Fruit fly (Drosophila melanogaster) whole organism, embryonic: ENCODE data around the gene CG9503.

Experiments used
- B-H2 ChIP-seq: fragments of 200-800 bp; sonication (Bioruptor generic); optimal IDR thresholded peaks from 2 replicates; lab custom pipeline; 2018; ENCODE audit warnings: missing biosample characterization, mild to moderate bottlenecking, missing genetic modification characterization
- CG12236 ChIP-seq: fragments of 200-800 bp; sonication (Bioruptor generic); optimal IDR thresholded peaks from 2 replicates; lab custom pipeline; 2016; ENCODE audit warnings: missing biosample characterization, missing genetic modification characterization
- CG12391 ChIP-seq: fragments of 200-800 bp; sonication (Bioruptor generic); optimal IDR thresholded peaks from 3 replicates; lab custom pipeline; 2018; ENCODE audit warnings: missing biosample characterization, mild to moderate bottlenecking, missing genetic modification characterization, moderate library complexity
- CG17568 ChIP-seq: fragments of 200-800 bp; sonication (Bioruptor generic); optimal IDR thresholded peaks from 2 replicates; lab custom pipeline; 2018; ENCODE audit warnings: missing biosample characterization, mild to moderate bottlenecking, missing genetic modification characterization, moderate library complexity
- CG6854 ChIP-seq: fragments of 200-800 bp; sonication (Bioruptor generic); optimal IDR thresholded peaks from 3 replicates; lab custom pipeline; 2017; ENCODE audit warnings: missing biosample characterization, mild to moderate bottlenecking, missing genetic modification characterization
- Hr51 ChIP-seq, 2 experiments: fragments of 200-800 bp; sonication (Bioruptor generic); optimal IDR thresholded peaks; 2 replicates in 1 of 2; 3 replicates in 1 of 2; lab custom pipeline; 2016 to 2018; ENCODE audit warnings: missing biosample characterization in 2 of 2, missing genetic modification characterization in 2 of 2, mild to moderate bottlenecking in 1 of 2, moderate library complexity in 1 of 2
- Sin3A ChIP-seq: fragments of >200 bp; optimal IDR thresholded peaks from 2 replicates; lab custom pipeline; 2018
- YL-1 ChIP-seq: fragments of 200-800 bp; sonication (Bioruptor generic); optimal IDR thresholded peaks from 3 replicates; lab custom pipeline; 2017; ENCODE audit warnings: missing biosample characterization, mild to moderate bottlenecking, missing genetic modification characterization
- lov ChIP-seq, 2 experiments: fragments of 200-800 bp in 1 of 2; fragments of >200 bp in 1 of 2; sonication (Bioruptor generic) in 1 of 2; IDR thresholded peaks in 1 of 2; optimal IDR thresholded peaks in 1 of 2; 2 replicates in 1 of 2; 3 replicates in 1 of 2; pipeline versions ENCODE4 v1.3.6 to Lab custom; 2017 to 2022; ENCODE audit warnings: missing biosample characterization in 1 of 2, missing genetic modification characterization in 1 of 2
- rib ChIP-seq: fragments of 200-800 bp; sonication (Bioruptor generic); IDR thresholded peaks from 2 replicates; pipeline ENCODE4 v1.3.6; 2022; ENCODE audit warnings: missing biosample characterization, missing genetic modification characterization
- sim ChIP-seq: fragments of 200-800 bp; sonication (Bioruptor generic); IDR thresholded peaks from 2 replicates; pipeline ENCODE4 v1.3.6; 2022; ENCODE audit warnings: missing biosample characterization, missing genetic modification characterization

DNA sequence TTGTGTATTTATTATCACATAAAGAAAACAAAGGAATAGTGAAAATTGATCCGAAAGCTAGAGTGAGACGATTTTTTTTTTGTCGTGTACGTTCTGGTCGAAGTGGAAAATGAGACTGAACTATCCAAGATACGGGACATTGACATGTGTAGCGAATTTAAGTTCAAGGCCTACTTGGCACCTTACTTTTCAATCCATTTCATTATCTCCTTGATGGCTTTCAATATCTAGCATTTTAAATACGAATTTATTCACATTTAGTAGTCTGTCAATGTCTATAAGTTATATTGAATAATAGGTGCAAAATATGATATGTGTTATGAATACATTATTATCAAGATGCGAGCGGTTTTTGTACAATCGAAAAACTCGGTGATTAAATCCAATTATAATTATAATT, 5.6 kb upstream of the CG9503 start, which contains the start of gene CG32591:
- TF ChIP-seq B-H2 = no peak
- no peak for TF ChIP-seq CG12391 (tag; lab: Kevin White, UChicago)
- no peak for TF ChIP-seq YL-1 (GFP tag; lab: Kevin White, UChicago)
- no peak for TF ChIP-seq CG6854
- TF ChIP-seq lov (optimal IDR thresholded peaks at IDR 0.05; lab: Kevin White, UChicago) = no peak
- no peak for TF ChIP-seq lov (GFP tag; IDR thresholded peaks at IDR 0.05; lab: Robert Waterston, UW)
- no peak for TF ChIP-seq Sin3A (lab: Kevin White, UChicago)
- TF ChIP-seq sim (GFP tag; lab: Robert Waterston, UW) = no peak
- no peak for TF ChIP-seq CG17568
- TF ChIP-seq Hr51 (GFP tag; optimal IDR thresholded peaks at IDR 0.05; lab: Kevin White, UChicago) = no peak
- TF ChIP-seq CG12236 = no peak
- TF ChIP-seq rib = no peak
